Worm (Caenorhabditis elegans): ENCODE results near the gene srh-76.

DNA sequence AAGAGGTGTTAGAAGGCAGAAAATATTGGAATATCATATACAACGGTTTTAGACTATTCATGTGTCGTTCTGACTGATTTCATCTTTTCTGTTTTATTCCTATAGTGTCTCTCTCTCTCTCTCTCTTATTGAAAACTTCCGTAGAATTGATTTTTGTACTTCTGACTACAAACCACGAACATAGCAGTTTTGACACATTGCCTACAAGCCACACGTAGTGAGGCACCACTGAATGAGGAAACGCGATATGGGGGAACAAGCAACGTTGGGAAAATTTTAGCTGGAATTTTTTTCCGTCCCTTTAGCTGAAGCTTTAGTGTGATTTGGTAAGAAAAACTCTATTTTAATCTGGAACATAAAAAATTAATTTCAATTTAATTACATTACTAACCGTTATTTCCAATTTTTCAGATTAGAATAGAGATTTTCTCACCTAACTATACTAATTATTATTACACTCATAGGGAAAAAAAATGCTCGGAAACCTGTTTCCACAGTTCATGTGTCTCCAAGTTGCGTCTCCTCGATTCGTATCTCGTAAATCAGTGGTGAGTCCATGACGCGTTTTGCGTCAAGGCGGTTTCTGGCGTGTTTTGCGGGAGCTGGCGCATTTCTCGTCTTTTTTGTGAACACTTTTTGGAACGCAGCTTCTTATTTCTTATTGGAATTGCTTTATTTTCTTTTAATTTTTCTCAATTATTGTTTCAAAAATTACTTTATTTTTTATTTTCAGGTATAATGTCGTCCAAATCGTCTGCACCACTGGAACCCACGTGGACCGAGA, 42.9 kb upstream of the srh-76 start, which contains the start of the genes nhr-142 and F44E7.9:
- TF ChIP-seq Y116A8C.19 (tag; optimal IDR thresholded peaks at IDR 0.05; ENCODE audit: borderline replicate concordance) (no peak), nhr-12 (tag; optimal IDR thresholded peaks at IDR 0.05) (no peak)

Measured in whole organism, L1 larva.